Worm (Caenorhabditis elegans): Measurements from ENCODE around the gene C18H2.5.
A peak's percentile ranks its signal among the peaks of the same experiment; 100 is the strongest.

Gene C18H2.5

DNA sequence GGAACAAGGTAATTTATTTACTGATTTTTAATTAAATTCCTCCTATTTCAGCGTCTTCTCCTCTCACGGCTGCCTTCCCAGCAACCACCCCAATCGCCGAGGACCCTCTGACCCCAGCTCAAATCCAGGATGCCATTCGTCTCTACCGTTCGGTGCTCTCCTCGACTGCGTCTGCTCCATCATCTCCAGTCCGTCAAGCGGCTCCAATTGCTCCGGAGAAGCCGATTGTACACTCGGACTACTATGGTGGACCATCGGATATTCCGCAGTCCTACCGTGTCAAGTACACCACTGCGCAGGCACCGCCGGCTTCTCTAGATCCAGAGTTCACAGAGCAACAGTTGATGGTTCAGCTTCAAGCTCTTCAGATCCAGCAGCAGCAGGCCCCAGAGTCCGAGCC is 45.3 kb downstream of the C18H2.5 start:
- TF ChIP-seq nhr-80 (tag; optimal IDR thresholded peaks at IDR 0.05) (no peak), egrh-3 (GFP tag; IDR thresholded peaks at IDR 0.05) (peak; percentile 18; the same call in 1 of the 2 replicates), ztf-6 (GFP tag; IDR thresholded peaks at IDR 0.05) (0 out of 2 replicates have a peak, but pooled peaks have one; percentile 4), zfh-2 (GFP tag; conservative IDR thresholded peaks at IDR 0.05) (peak; percentile 66), athp-1 (tag; optimal IDR thresholded peaks at IDR 0.05) (no peak), nhr-120 (GFP tag; IDR thresholded peaks at IDR 0.05) (no peak)

DNA sequence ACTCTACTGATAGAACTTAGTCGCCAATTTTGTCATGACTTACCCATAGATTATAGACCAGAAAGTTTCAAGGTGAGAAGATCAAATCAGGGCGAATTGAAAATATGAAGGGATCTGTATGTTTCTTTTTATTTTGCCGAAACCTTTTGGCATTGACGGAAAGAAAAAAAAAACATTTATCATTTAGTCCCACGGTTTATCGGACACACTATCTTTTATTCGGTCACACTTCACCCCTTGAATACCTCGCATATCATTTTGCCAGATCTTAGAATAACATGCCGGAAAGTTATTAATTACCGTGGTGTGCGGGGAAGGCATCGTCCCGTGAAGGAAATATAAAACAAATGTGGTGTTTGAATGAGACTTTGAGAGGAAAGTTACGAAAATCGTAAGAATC is 49.1 kb downstream of the C18H2.5 start:
- TF ChIP-seq sea-2 (GFP tag; IDR thresholded peaks at IDR 0.05) (no peak), xnd-1 (tag; optimal IDR thresholded peaks at IDR 0.05) (no peak), nhr-80 (tag; optimal IDR thresholded peaks at IDR 0.05) (no peak), nfya-1 (tag; optimal IDR thresholded peaks at IDR 0.05; ENCODE audit: borderline replicate concordance, insufficient read depth) (no peak), ztf-22 (GFP tag; optimal IDR thresholded peaks at IDR 0.05) (no peak), tlf-1 (GFP tag; optimal IDR thresholded peaks at IDR 0.05) (no peak), Y53G8AR.9 (GFP tag; conservative IDR thresholded peaks at IDR 0.05) (no peak), ztf-18 (tag; optimal IDR thresholded peaks at IDR 0.05) (no peak), tbx-9 (tag; optimal IDR thresholded peaks at IDR 0.05; ENCODE audit: borderline replicate concordance) (no peak), aptf-2 (GFP tag; conservative IDR thresholded peaks at IDR 0.05) (no peak), ztf-25 (GFP tag; IDR thresholded peaks at IDR 0.05) (no peak)

DNA sequence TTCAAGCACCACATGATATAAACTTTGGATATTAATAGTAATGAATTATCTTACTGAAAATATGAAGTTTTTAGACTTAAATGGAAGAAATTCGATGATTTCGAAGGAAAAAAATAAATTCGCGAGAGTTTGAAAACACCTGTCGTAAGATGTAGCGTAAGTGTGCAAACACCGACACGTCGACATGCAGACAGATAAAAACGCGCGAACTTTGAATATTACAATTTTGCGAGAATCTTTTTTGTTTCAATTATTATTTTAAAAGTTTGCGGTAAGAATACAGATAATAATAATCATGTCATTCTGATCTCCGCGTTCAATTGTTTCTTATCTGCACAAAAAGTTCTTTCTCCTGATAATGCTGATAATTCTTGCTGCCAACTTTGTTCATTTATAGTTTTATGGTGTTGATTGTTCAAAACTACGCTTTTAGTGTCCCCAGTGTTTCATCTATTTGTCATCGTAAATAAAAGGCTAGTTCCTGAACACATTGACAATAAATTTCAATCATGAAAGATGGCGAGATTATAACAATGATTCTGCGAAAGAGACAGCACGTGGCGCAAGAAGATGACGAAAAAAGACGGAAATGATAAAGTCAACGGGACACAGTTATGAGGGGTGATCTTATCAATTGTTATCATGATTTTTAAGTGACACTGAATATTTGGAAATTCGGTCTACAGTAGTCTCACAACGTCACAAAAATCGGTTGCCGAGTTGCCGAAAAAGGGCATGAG is 50.1 kb downstream of the C18H2.5 start:
- TF ChIP-seq lir-1 (GFP tag; conservative IDR thresholded peaks at IDR 0.05) = no peak
- TF ChIP-seq ztf-26 (tag; optimal IDR thresholded peaks at IDR 0.05) = peak; percentile 29
- peak; percentile 12 for TF ChIP-seq unc-62 (GFP tag; optimal IDR thresholded peaks at IDR 0.05)
- TF ChIP-seq egl-18 (GFP tag; IDR thresholded peaks at IDR 0.05) = no peak
- TF ChIP-seq ekl-4 (GFP tag; IDR thresholded peaks at IDR 0.05) = no peak
- peak; percentile 14 for TF ChIP-seq ZK185.1 (tag; optimal IDR thresholded peaks at IDR 0.05; ENCODE audit: poor library complexity, severe bottlenecking)
- TF ChIP-seq lin-54 (GFP tag; optimal IDR thresholded peaks at IDR 0.05) = peak; percentile 7
- peak; percentile 81 for TF ChIP-seq ets-4 (GFP tag; optimal IDR thresholded peaks at IDR 0.05)
- TF ChIP-seq nhr-80 (tag; optimal IDR thresholded peaks at IDR 0.05) = peak; percentile 95
- no peak for TF ChIP-seq ztf-25 (GFP tag; IDR thresholded peaks at IDR 0.05)
- peak; percentile 67 for TF ChIP-seq atf-7 (tag; optimal IDR thresholded peaks at IDR 0.05)
- TF ChIP-seq let-607 (tag; optimal IDR thresholded peaks at IDR 0.05) = peak; percentile 46 to 84
- peak; percentile 17 for TF ChIP-seq efl-1 (GFP tag; optimal IDR thresholded peaks at IDR 0.05)
- TF ChIP-seq dpl-1 (GFP tag; optimal IDR thresholded peaks at IDR 0.05) = peak; percentile 12
- TF ChIP-seq dox-1 (GFP tag; IDR thresholded peaks at IDR 0.05) = 0 out of 2 replicates have a peak, but pooled peaks have one; percentile 28
- TF ChIP-seq rcor-1 (GFP tag; IDR thresholded peaks at IDR 0.05) = no peak
- peak; percentile 25; the same call in 1 of the 2 replicates for TF ChIP-seq B0336.3 (GFP tag; IDR thresholded peaks at IDR 0.05)
- no peak for TF ChIP-seq repo-1 (tag; optimal IDR thresholded peaks at IDR 0.05)
- TF ChIP-seq lin-40 (tag; optimal IDR thresholded peaks at IDR 0.05) = peak; percentile 67
- no peak for TF ChIP-seq ceh-100 (GFP tag; IDR thresholded peaks at IDR 0.05)
- TF ChIP-seq madf-10 (tag; optimal IDR thresholded peaks at IDR 0.05) = peak; percentile 0
- no peak for TF ChIP-seq athp-1 (tag; optimal IDR thresholded peaks at IDR 0.05)
- TF ChIP-seq nhr-90 (tag; optimal IDR thresholded peaks at IDR 0.05) = peak; percentile 31
- no peak for TF ChIP-seq B0019.2 (GFP tag; conservative IDR thresholded peaks at IDR 0.05)
